Worm (Caenorhabditis elegans): ENCODE measurements around the gene col-114.
"Not testable (repeated sequence)": the region's sequence is repeated elsewhere in the genome, so short reads cannot be mapped to it uniquely, and the experiment has no call there.

The col-114 gene

ce11 chrIV:7247243-7247642, 790 bp upstream of the col-114 start, which contains the start of gene D2024.1:
D2024.1 (plus strand) TSS chrIV:7247543.
- TF ChIP-seq C04F5.9 (tag; optimal IDR thresholded peaks at IDR 0.05); ztf-4 (tag; optimal IDR thresholded peaks at IDR 0.05); fkh-10 (GFP tag; optimal IDR thresholded peaks at IDR 0.05): not testable (repeated sequence)

- TF ChIP-seq C34B4.2 (tag; optimal IDR thresholded peaks at IDR 0.05): no peak
- TF ChIP-seq nhr-20 (tag; optimal IDR thresholded peaks at IDR 0.05): no peak
These were observed 861 bp downstream of the col-114 start for ce11 chrIV:7245592-7245991.

ce11 chrIV:7243913-7244312, 2.5 kb downstream of the col-114 start, which contains the start of gene afmd-1:
afmd-1 (plus strand) TSS chrIV:7244228.
- TF ChIP-seq pax-3 (tag; optimal IDR thresholded peaks at IDR 0.05) (no peak), efl-3 (GFP tag; optimal IDR thresholded peaks at IDR 0.05) (no peak), lin-35 (GFP tag; optimal IDR thresholded peaks at IDR 0.05) (no peak), ces-1 (GFP tag; optimal IDR thresholded peaks at IDR 0.05) (no peak), rnt-1 (tag; optimal IDR thresholded peaks at IDR 0.05) (no peak), sptf-1 (tag; optimal IDR thresholded peaks at IDR 0.05) (no peak), pag-3 (tag; optimal IDR thresholded peaks at IDR 0.05; ENCODE audit: borderline replicate concordance, insufficient read depth) (no peak), ztf-4 (tag; optimal IDR thresholded peaks at IDR 0.05) (no peak), fkh-8 (tag; optimal IDR thresholded peaks at IDR 0.05) (no peak)

- TF ChIP-seq nhr-77 (tag; optimal IDR thresholded peaks at IDR 0.05) (no peak), hlh-17 (GFP tag; optimal IDR thresholded peaks at IDR 0.05; ENCODE audit: borderline replicate concordance) (no peak), nhr-71 (tag; optimal IDR thresholded peaks at IDR 0.05) (peak; percentile 74), C16A3.4 (tag; optimal IDR thresholded peaks at IDR 0.05) (peak; percentile 14), lin-35 (GFP tag; optimal IDR thresholded peaks at IDR 0.05) (peak in 1 of 2 experiments; percentile 10), lsy-2 (tag; optimal IDR thresholded peaks at IDR 0.05) (peak in 1 of 2 experiments; percentile 37), unc-130 (tag; optimal IDR thresholded peaks at IDR 0.05) (peak; percentile 56), vab-15 (tag; optimal IDR thresholded peaks at IDR 0.05) (no peak), snu-23 (GFP tag; optimal IDR thresholded peaks at IDR 0.05) (peak; percentile 41), unc-30 (tag; optimal IDR thresholded peaks at IDR 0.05) (no peak), nhr-20 (tag; optimal IDR thresholded peaks at IDR 0.05) (peak; percentile 53), rnt-1 (tag; optimal IDR thresholded peaks at IDR 0.05) (peak; percentile 59), ceh-8 (GFP tag; optimal IDR thresholded peaks at IDR 0.05) (no peak), fkh-4 (tag; optimal IDR thresholded peaks at IDR 0.05; ENCODE audit: borderline replicate concordance) (no peak), tbx-2 (tag; optimal IDR thresholded peaks at IDR 0.05) (peak; percentile 29), pqm-1 (tag; optimal IDR thresholded peaks at IDR 0.05) (no peak), fkh-8 (tag; optimal IDR thresholded peaks at IDR 0.05) (no peak), lin-14 (GFP tag; optimal IDR thresholded peaks at IDR 0.05) (peak; percentile 75), grh-1 (GFP tag; IDR thresholded peaks at IDR 0.05) (no peak), unc-98 (GFP tag; IDR thresholded peaks at IDR 0.05) (no peak), mef-2 (tag; optimal IDR thresholded peaks at IDR 0.05) (peak; percentile 51), mdl-1 (tag; optimal IDR thresholded peaks at IDR 0.05) (peak in 1 of 2 experiments; percentile 79), mep-1 (tag; optimal IDR thresholded peaks at IDR 0.05) (no peak), zip-4 (GFP tag; optimal IDR thresholded peaks at IDR 0.05) (no peak), nhr-76 (tag; optimal IDR thresholded peaks at IDR 0.05) (no peak), jun-1 (tag; optimal IDR thresholded peaks at IDR 0.05) (no peak), ceh-88 (GFP tag; IDR thresholded peaks at IDR 0.05) (no peak), ces-1 (GFP tag; optimal IDR thresholded peaks at IDR 0.05) (no peak), nhr-85 (tag) (peak; percentile 12), skn-1 (tag; optimal IDR thresholded peaks at IDR 0.05) (no peak), aly-2 (tag; optimal IDR thresholded peaks at IDR 0.05) (no peak), blmp-1 (tag; optimal IDR thresholded peaks at IDR 0.05) (no peak), zag-1 (tag; optimal IDR thresholded peaks at IDR 0.05) (no peak), nhr-90 (tag; optimal IDR thresholded peaks at IDR 0.05; ENCODE audit: poor library complexity) (no peak), elt-2 (tag; optimal IDR thresholded peaks at IDR 0.05) (peak; percentile 15)
These were observed 4.1 kb downstream of the col-114 start, which contains the start of gene gstk-2 for ce11 chrIV:7242220-7242789. gstk-2 (minus strand) TSS chrIV:7242270.

All from whole organism, L1 larva.